Worm (Caenorhabditis elegans) whole organism, early embryonic: ENCODE measurements around the gene ZK1240.2.

Source experiments
- aly-1 ChIP-seq: sonication (generic microtip); optimal IDR thresholded peaks from 2 replicates; lab custom pipeline; 2016; ENCODE audit warnings: missing genetic modification characterization, missing compliant biosample characterization
- ama-1 ChIP-seq: fragments of 150-350 bp; optimal IDR thresholded peaks from 2 replicates; lab custom pipeline; 2014
- ets-7 ChIP-seq: sonication (generic microtip); optimal IDR thresholded peaks from 2 replicates; lab custom pipeline; 2016; ENCODE audit warnings: missing genotype, missing genetic modification characterization, missing compliant biosample characterization
- flt-1 ChIP-seq: fragments of 200-800 bp; sonication (Bioruptor generic); IDR thresholded peaks from 2 replicates; pipeline ENCODE4 v1.3.6; 2022; ENCODE audit warnings: missing genetic modification characterization, missing compliant biosample characterization
- hmg-4 ChIP-seq: fragments of 200-800 bp; sonication (Bioruptor generic); optimal IDR thresholded peaks from 2 replicates; lab custom pipeline; 2018; ENCODE audit warnings: mild to moderate bottlenecking, missing genetic modification characterization, missing compliant biosample characterization
- hnd-1 ChIP-seq: sonication (generic microtip); optimal IDR thresholded peaks from 2 replicates; lab custom pipeline; 2016; ENCODE audit warnings: missing genetic modification characterization, missing compliant biosample characterization
- scrt-1 ChIP-seq: fragments of 200-800 bp; sonication (Bioruptor generic); IDR thresholded peaks from 2 replicates; pipeline ENCODE4 v1.3.6; 2022; ENCODE audit warnings: missing genetic modification characterization, missing compliant biosample characterization
- sea-1 ChIP-seq: fragments of 200-800 bp; sonication (Bioruptor generic); conservative IDR thresholded peaks from 2 replicates; pipeline ENCODE4 v1.3.6; 2022; ENCODE audit warnings: missing genetic modification characterization, missing compliant biosample characterization
- tbx-11 ChIP-seq: fragments of 200-800 bp; sonication (Bioruptor generic); IDR thresholded peaks from 2 replicates; pipeline ENCODE4 v1.3.6; 2022; ENCODE audit warnings: missing genetic modification characterization, missing compliant biosample characterization
- tbx-37 ChIP-seq: fragments of 200-800 bp; sonication (Bioruptor generic); conservative IDR thresholded peaks from 2 replicates; pipeline ENCODE4 v1.3.6; 2022; ENCODE audit warnings: missing genetic modification reagents, missing genetic modification characterization, missing compliant biosample characterization

DNA sequence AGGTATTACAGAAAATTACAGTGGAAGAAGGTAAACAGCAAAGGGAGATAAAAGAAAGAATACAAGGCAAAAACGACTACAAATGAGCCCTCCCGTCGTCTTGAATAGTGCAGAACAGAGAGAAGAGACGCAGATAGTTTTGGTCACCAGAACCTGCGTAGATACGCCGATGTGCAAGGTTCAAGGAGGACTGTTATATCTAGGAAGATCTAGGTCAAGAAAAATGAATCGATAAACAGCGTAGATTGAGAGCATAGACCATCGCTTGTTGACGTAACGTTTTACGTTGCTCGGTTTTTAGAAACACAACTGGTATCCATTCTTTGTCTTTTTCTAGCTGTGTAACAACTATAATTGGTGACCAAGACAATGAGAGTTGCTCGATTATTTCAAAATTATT, 22.3 kb upstream of the ZK1240.2 start, which contains the start of gene B0281.5:
- TF ChIP-seq ama-1 (lab: Kevin White, UChicago) (no peak), tbx-37 (GFP tag; lab: Robert Waterston, UW) (no peak), hnd-1 (tag; lab: Kevin White, UChicago) (no peak), aly-1 (tag; lab: Kevin White, UChicago) (no peak), ets-7 (tag; lab: Kevin White, UChicago) (no peak), hmg-4 (GFP tag; lab: Kevin White, UChicago) (no peak), sea-1 (GFP tag; lab: Robert Waterston, UW) (no peak), tbx-11 (no peak), scrt-1 (no peak), flt-1 (no peak)
